Fruit fly (Drosophila melanogaster) whole organism, embryonic: ENCODE data around the gene CG33640.

Experiments
- Adf1 ChIP-seq: fragments of 200-800 bp; sonication (Bioruptor generic); IDR thresholded peaks from 2 replicates; pipeline ENCODE4 v1.3.6; 2022; ENCODE audit warnings: missing biosample characterization, missing genetic modification characterization
- Atf-2 ChIP-seq: fragments of 200-800 bp; sonication (Bioruptor generic); optimal IDR thresholded peaks from 2 replicates; lab custom pipeline; 2016; ENCODE audit warnings: missing biosample characterization, missing genetic modification characterization
- CG11247 ChIP-seq: fragments of 200-800 bp; sonication (Bioruptor generic); IDR thresholded peaks from 2 replicates; pipeline ENCODE4 v1.3.6; 2022; ENCODE audit warnings: missing biosample characterization, missing genetic modification characterization
- CG1233 ChIP-seq: fragments of 200-800 bp; sonication (Bioruptor generic); optimal IDR thresholded peaks from 4 replicates; lab custom pipeline; 2018; ENCODE audit warnings: missing biosample characterization, mild to moderate bottlenecking, missing genetic modification characterization
- CG14965 ChIP-seq: fragments of 200-800 bp; sonication (Bioruptor generic); optimal IDR thresholded peaks from 2 replicates; lab custom pipeline; 2016; ENCODE audit warnings: missing biosample characterization, missing genetic modification characterization, borderline replicate concordance
- CG15011 ChIP-seq: fragments of 200-800 bp; sonication (Bioruptor generic); optimal IDR thresholded peaks from 3 replicates; lab custom pipeline; 2018; ENCODE audit warnings: missing biosample characterization, mild to moderate bottlenecking, missing genetic modification characterization
- CG15696 ChIP-seq: fragments of 200-800 bp; sonication (Bioruptor generic); optimal IDR thresholded peaks from 2 replicates; lab custom pipeline; 2019; ENCODE audit warnings: missing biosample characterization, mild to moderate bottlenecking, missing genetic modification characterization, moderate library complexity
- CG16815 ChIP-seq: fragments of 200-800 bp; sonication (Bioruptor generic); optimal IDR thresholded peaks from 3 replicates; lab custom pipeline; 2017; ENCODE audit warnings: missing biosample characterization, mild to moderate bottlenecking, missing genetic modification characterization
- CG17568 ChIP-seq: fragments of 200-800 bp; sonication (Bioruptor generic); optimal IDR thresholded peaks from 2 replicates; lab custom pipeline; 2018; ENCODE audit warnings: missing biosample characterization, mild to moderate bottlenecking, missing genetic modification characterization, moderate library complexity
- CG1792 ChIP-seq: fragments of 200-800 bp; sonication (Bioruptor generic); optimal IDR thresholded peaks from 2 replicates; lab custom pipeline; 2016; ENCODE audit warnings: missing biosample characterization, missing genetic modification characterization
- CG1832 ChIP-seq: fragments of 200-800 bp; sonication (Bioruptor generic); optimal IDR thresholded peaks from 2 replicates; lab custom pipeline; 2017; ENCODE audit warnings: missing biosample characterization, mild to moderate bottlenecking, missing genetic modification characterization, inconsistent platforms
- CG2875 ChIP-seq: fragments of 200-800 bp; sonication (Bioruptor generic); optimal IDR thresholded peaks from 2 replicates; lab custom pipeline; 2017; ENCODE audit warnings: missing biosample characterization, mild to moderate bottlenecking, missing genetic modification characterization, missing genetic modification reagents
- CG30403 ChIP-seq: fragments of 200-800 bp; sonication (Bioruptor generic); optimal IDR thresholded peaks from 3 replicates; lab custom pipeline; 2016; ENCODE audit warnings: missing biosample characterization, missing genetic modification characterization
- CG31388 ChIP-seq: fragments of 200-800 bp; sonication (Bioruptor generic); optimal IDR thresholded peaks from 2 replicates; lab custom pipeline; 2016; ENCODE audit warnings: missing biosample characterization, missing genetic modification characterization
- CG32767 ChIP-seq: fragments of 200-800 bp; sonication (Bioruptor generic); IDR thresholded peaks from 2 replicates; pipeline ENCODE4 v1.3.6; 2022; ENCODE audit warnings: missing biosample characterization, missing genetic modification characterization
- CG34376 ChIP-seq: fragments of 200-800 bp; sonication (Bioruptor generic); optimal IDR thresholded peaks from 2 replicates; lab custom pipeline; 2018; ENCODE audit warnings: missing biosample characterization, mild to moderate bottlenecking, missing genetic modification characterization
- CG3995 ChIP-seq: fragments of 200-800 bp; sonication (Bioruptor generic); optimal IDR thresholded peaks from 3 replicates; lab custom pipeline; 2016; ENCODE audit warnings: missing biosample characterization, missing genetic modification characterization
- CG4360 ChIP-seq: fragments of 200-800 bp; sonication (Bioruptor generic); IDR thresholded peaks from 2 replicates; pipeline ENCODE4 v1.3.6; 2022; ENCODE audit warnings: missing biosample characterization, missing genetic modification characterization
- CG4730 ChIP-seq: fragments of 200-800 bp; sonication (Bioruptor generic); IDR thresholded peaks from 2 replicates; pipeline ENCODE4 v1.3.6; 2022; ENCODE audit warnings: missing biosample characterization, missing genetic modification characterization
- CG5180 ChIP-seq: fragments of 200-800 bp; sonication (Bioruptor generic); optimal IDR thresholded peaks from 3 replicates; lab custom pipeline; 2017; ENCODE audit warnings: missing biosample characterization, missing genetic modification characterization, mild to moderate bottlenecking, moderate library complexity, missing genetic modification reagents
- CG5953 ChIP-seq: fragments of 200-800 bp; sonication (Bioruptor generic); IDR thresholded peaks from 2 replicates; pipeline ENCODE4 v1.3.6; 2022; ENCODE audit warnings: missing biosample characterization, missing genetic modification characterization
- CG7271 ChIP-seq: fragments of 200-800 bp; sonication (Bioruptor generic); optimal IDR thresholded peaks from 2 replicates; lab custom pipeline; 2018; ENCODE audit warnings: missing biosample characterization, mild to moderate bottlenecking, missing genetic modification characterization, moderate library complexity
- CG7745 ChIP-seq: fragments of 200-800 bp; sonication (Bioruptor generic); optimal IDR thresholded peaks from 2 replicates; lab custom pipeline; 2018; ENCODE audit warnings: missing biosample characterization, mild to moderate bottlenecking, missing genetic modification characterization, moderate library complexity
- CG8359 ChIP-seq: fragments of 200-800 bp; sonication (Bioruptor generic); optimal IDR thresholded peaks from 2 replicates; lab custom pipeline; 2017; ENCODE audit warnings: missing biosample characterization, mild to moderate bottlenecking, missing genetic modification characterization, borderline replicate concordance
- D19B ChIP-seq: fragments of 200-800 bp; sonication (Bioruptor generic); optimal IDR thresholded peaks from 2 replicates; lab custom pipeline; 2017; ENCODE audit warnings: missing biosample characterization, mild to moderate bottlenecking, missing genetic modification characterization
- Dip2 ChIP-seq: fragments of 200-800 bp; sonication (Bioruptor generic); IDR thresholded peaks from 2 replicates; pipeline ENCODE4 v1.3.6; 2022; ENCODE audit warnings: missing biosample characterization, missing genetic modification characterization
- Dp ChIP-seq: fragments of 200-800 bp; sonication (Bioruptor generic); optimal IDR thresholded peaks from 2 replicates; lab custom pipeline; 2018; ENCODE audit warnings: missing biosample characterization, mild to moderate bottlenecking, missing genetic modification characterization, moderate library complexity
- Gug ChIP-seq: fragments of 200-800 bp; sonication (Bioruptor generic); IDR thresholded peaks from 4 replicates; pipeline ENCODE4 v1.3.6; 2022; ENCODE audit warnings: missing biosample characterization, missing genetic modification characterization
- HLH4C ChIP-seq: fragments of 200-800 bp; sonication (Bioruptor generic); IDR thresholded peaks from 3 replicates; pipeline ENCODE4 v1.3.6; 2022; ENCODE audit warnings: missing biosample characterization, missing genetic modification characterization; ENCODE audit not compliant: partially characterized antibody
- Hey ChIP-seq: fragments of 200-800 bp; sonication (Bioruptor generic); optimal IDR thresholded peaks from 3 replicates; lab custom pipeline; 2018; ENCODE audit warnings: missing biosample characterization, mild to moderate bottlenecking, missing genetic modification characterization
- NC2β ChIP-seq: fragments of 200-800 bp; sonication (Bioruptor generic); optimal IDR thresholded peaks from 2 replicates; lab custom pipeline; 2016; ENCODE audit warnings: missing biosample characterization, missing genetic modification characterization
- Ssrp ChIP-seq: fragments of 200-800 bp; sonication (Bioruptor generic); optimal IDR thresholded peaks from 2 replicates; lab custom pipeline; 2018; ENCODE audit warnings: missing biosample characterization, mild to moderate bottlenecking, missing genetic modification characterization, moderate library complexity
- cg ChIP-seq: fragments of 200-800 bp; sonication (Bioruptor generic); optimal IDR thresholded peaks from 3 replicates; lab custom pipeline; 2019; ENCODE audit warnings: missing biosample characterization, mild to moderate bottlenecking, missing genetic modification characterization, moderate library complexity
- croc ChIP-seq: fragments of 200-800 bp; sonication (Bioruptor generic); conservative IDR thresholded peaks from 3 replicates; pipeline ENCODE4 v1.3.6; 2022; ENCODE audit warnings: missing biosample characterization, missing genetic modification characterization
- da ChIP-seq: fragments of 200-800 bp; sonication (Bioruptor generic); optimal IDR thresholded peaks from 2 replicates; lab custom pipeline; 2016; ENCODE audit warnings: missing biosample characterization, missing genetic modification characterization
- dan ChIP-seq: fragments of 200-800 bp; sonication (Bioruptor generic); IDR thresholded peaks from 2 replicates; pipeline ENCODE4 v1.3.6; 2022; ENCODE audit warnings: missing biosample characterization, missing genetic modification characterization
- dati ChIP-seq: fragments of 200-800 bp; sonication (Bioruptor generic); IDR thresholded peaks from 2 replicates; pipeline ENCODE4 v1.3.6; 2022; ENCODE audit warnings: missing biosample characterization, missing genetic modification characterization
- emc ChIP-seq: fragments of 200-800 bp; sonication (Bioruptor generic); optimal IDR thresholded peaks from 2 replicates; lab custom pipeline; 2016; ENCODE audit warnings: missing biosample characterization, missing genetic modification characterization
- exex ChIP-seq: fragments of 200-800 bp; sonication (Bioruptor generic); optimal IDR thresholded peaks from 4 replicates; lab custom pipeline; 2018; ENCODE audit warnings: missing biosample characterization, mild to moderate bottlenecking, missing genetic modification characterization, moderate library complexity
- fd96Cb ChIP-seq: fragments of 200-800 bp; sonication (Bioruptor generic); optimal IDR thresholded peaks from 2 replicates; lab custom pipeline; 2018; ENCODE audit warnings: missing biosample characterization, mild to moderate bottlenecking, missing genetic modification characterization, moderate library complexity
- ftz-f1 ChIP-seq: fragments of 200-800 bp; sonication (Bioruptor generic); optimal IDR thresholded peaks from 2 replicates; lab custom pipeline; 2016; ENCODE audit warnings: missing biosample characterization, missing genetic modification characterization
- gsb-n ChIP-seq: fragments of 200-800 bp; sonication (Bioruptor generic); optimal IDR thresholded peaks from 3 replicates; lab custom pipeline; 2018; ENCODE audit warnings: missing biosample characterization, mild to moderate bottlenecking, missing genetic modification characterization
- ham ChIP-seq: fragments of 200-800 bp; sonication (Bioruptor generic); IDR thresholded peaks from 2 replicates; pipeline ENCODE4 v1.3.6; 2022; ENCODE audit warnings: missing biosample characterization, missing genetic modification characterization
- mam ChIP-seq: fragments of 200-800 bp; sonication (Bioruptor generic); optimal IDR thresholded peaks from 3 replicates; lab custom pipeline; 2016; ENCODE audit warnings: missing biosample characterization, missing genetic modification characterization
- peb ChIP-seq: fragments of 200-800 bp; sonication (Bioruptor generic); IDR thresholded peaks from 2 replicates; pipeline ENCODE4 v1.3.6; 2022; ENCODE audit warnings: missing biosample characterization, missing genetic modification characterization
- sim ChIP-seq: fragments of 200-800 bp; sonication (Bioruptor generic); IDR thresholded peaks from 2 replicates; pipeline ENCODE4 v1.3.6; 2022; ENCODE audit warnings: missing biosample characterization, missing genetic modification characterization
- ttk ChIP-seq: fragments of 200-800 bp; sonication (Bioruptor generic); IDR thresholded peaks from 2 replicates; pipeline ENCODE4 v2.1.2; 2022; ENCODE audit warnings: missing biosample characterization, missing genetic modification characterization
- unpg ChIP-seq: fragments of 200-800 bp; sonication (Bioruptor generic); optimal IDR thresholded peaks from 3 replicates; lab custom pipeline; 2018; ENCODE audit warnings: missing biosample characterization, mild to moderate bottlenecking, missing genetic modification characterization, moderate library complexity
- wek ChIP-seq: fragments of 200-800 bp; sonication (Bioruptor generic); optimal IDR thresholded peaks from 3 replicates; lab custom pipeline; 2018; ENCODE audit warnings: missing biosample characterization, mild to moderate bottlenecking, missing genetic modification characterization, moderate library complexity

CG33640 gene

dm6 chr2L:13547738-13548726, 20.4 kb downstream of the CG33640 start (continued):
- TF ChIP-seq peb (GFP tag; lab: Robert Waterston, UW) (no peak), Dip2 (no peak), CG30403 (peak; percentile 77), CG15696 (tag; lab: Kevin White, UChicago) (peak; percentile 73), CG31388 (GFP tag; lab: Kevin White, UChicago) (no peak), CG16815 (peak; percentile 68), CG5953 (GFP tag; lab: Robert Waterston, UW) (no peak), gsb-n (tag; lab: Kevin White, UChicago) (no peak), CG1832 (GFP tag; lab: Kevin White, UChicago) (peak; percentile 51), exex (tag; lab: Kevin White, UChicago) (no peak), mam (GFP tag; lab: Kevin White, UChicago) (peak; percentile 69), CG7271 (tag; lab: Kevin White, UChicago) (no peak), sim (GFP tag; lab: Robert Waterston, UW) (no peak), unpg (GFP tag; lab: Kevin White, UChicago) (no peak), HLH4C (GFP tag; lab: Robert Waterston, UW) (no peak), cg (GFP tag; lab: Kevin White, UChicago) (peak; percentile 45), NC2β (GFP tag; lab: Kevin White, UChicago) (no peak), CG2875 (GFP tag; lab: Kevin White, UChicago) (peak; percentile 11), Hey (no peak), fd96Cb (tag; lab: Kevin White, UChicago) (peak; percentile 34), CG34376 (GFP tag; lab: Kevin White, UChicago) (peak; percentile 40), CG1792 (GFP tag; lab: Kevin White, UChicago) (peak; percentile 23), Dp (GFP tag; lab: Kevin White, UChicago) (no peak), emc (GFP tag; lab: Kevin White, UChicago) (no peak), Ssrp (peak; percentile 27), CG11247 (GFP tag; lab: Robert Waterston, UW) (no peak), CG15011 (GFP tag; lab: Kevin White, UChicago) (peak; percentile 32), Atf-2 (GFP tag; lab: Kevin White, UChicago) (peak; percentile 39), CG4360 (GFP tag; lab: Robert Waterston, UW) (no peak), croc (GFP tag; lab: Robert Waterston, UW) (no peak), ftz-f1 (GFP tag; lab: Kevin White, UChicago) (no peak), wek (GFP tag; lab: Kevin White, UChicago) (no peak), Adf1 (GFP tag; lab: Robert Waterston, UW) (peak; percentile 81), dan (GFP tag; lab: Robert Waterston, UW) (no peak), da (GFP tag; lab: Kevin White, UChicago) (no peak), CG14965 (no peak), CG8359 (GFP tag; lab: Kevin White, UChicago) (no peak), dati (GFP tag; lab: Robert Waterston, UW) (no peak), D19B (GFP tag; lab: Kevin White, UChicago) (peak; percentile 20), CG4730 (GFP tag; lab: Robert Waterston, UW) (no peak), CG5180 (GFP tag; lab: Kevin White, UChicago) (no peak), Gug (GFP tag; lab: Robert Waterston, UW) (0 out of 4 replicates have a peak, but pooled peaks have one; percentile 47), CG32767 (GFP tag; lab: Robert Waterston, UW) (no peak), ham (GFP tag; lab: Robert Waterston, UW) (no peak), ttk (GFP tag; lab: Robert Waterston, UW) (0 out of 2 replicates have a peak, but pooled peaks have one; percentile 35), CG1233 (peak; percentile 52), CG17568 (no peak), CG3995 (no peak), CG7745 (no peak)
